Fruit fly (Drosophila melanogaster): ENCODE measurements around the gene CG9747.
A peak's percentile ranks its signal among the peaks of the same experiment; 100 is the strongest.

The CG9747 gene

DNA sequence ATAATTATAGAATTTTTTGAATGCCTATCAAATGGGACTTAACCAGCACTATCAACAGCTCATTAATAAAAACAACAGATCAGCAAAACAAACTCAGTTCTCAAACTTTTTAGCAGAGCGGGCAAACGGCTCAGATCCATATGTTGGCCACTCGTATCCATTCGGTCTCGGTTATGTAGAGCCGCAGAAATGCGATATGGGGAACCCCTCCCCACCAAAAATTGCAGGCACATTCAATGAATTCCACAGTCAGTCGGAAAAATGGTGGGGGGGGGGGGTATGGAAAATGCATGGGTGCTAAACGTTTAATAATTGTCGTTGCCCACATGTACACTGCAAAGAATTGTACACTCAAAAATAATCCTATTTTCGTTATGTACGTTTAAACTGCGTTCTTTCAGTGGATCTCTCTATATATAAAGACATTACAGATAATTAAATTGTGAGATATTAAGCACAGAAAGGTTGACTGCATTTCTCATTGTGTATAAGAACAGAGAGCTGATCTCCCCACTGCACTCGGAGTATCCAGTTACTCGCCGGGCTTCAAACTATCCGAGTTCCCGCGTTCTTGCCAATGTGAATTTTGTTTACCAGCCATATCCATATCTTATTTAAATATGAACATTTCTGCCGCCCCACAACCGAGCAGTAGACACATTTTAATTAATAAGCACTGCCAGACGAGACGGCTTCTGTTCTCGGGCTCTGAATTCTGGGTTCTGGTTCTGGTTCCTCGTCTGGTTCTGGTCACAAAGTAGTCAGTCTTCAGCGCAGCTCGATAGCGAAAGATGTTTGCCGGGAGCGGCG is 39.5 kb downstream of the CG9747 start, which contains the start of gene CG15529 (continued):
- TF ChIP-seq CG6808 (GFP tag; optimal IDR thresholded peaks at IDR 0.05) = peak; percentile 74
- peak; percentile 53 for TF ChIP-seq net (GFP tag; optimal IDR thresholded peaks at IDR 0.05)
- peak; percentile 41 for TF ChIP-seq Eip75B (GFP tag; optimal IDR thresholded peaks at IDR 0.05)
- TF ChIP-seq Hr38 (GFP tag; optimal IDR thresholded peaks at IDR 0.05) = no peak
- peak; percentile 60 for TF ChIP-seq pdm3 (GFP tag; optimal IDR thresholded peaks at IDR 0.05)
- TF ChIP-seq CG32006 (GFP tag; optimal IDR thresholded peaks at IDR 0.05) = peak; percentile 61
- TF ChIP-seq eg (GFP tag; IDR thresholded peaks at IDR 0.05) = peak; percentile 86
- no peak for TF ChIP-seq CG4318 (GFP tag; optimal IDR thresholded peaks at IDR 0.05)
- TF ChIP-seq CG11902 (GFP tag; optimal IDR thresholded peaks at IDR 0.05) = peak; percentile 25
- peak; percentile 56 for TF ChIP-seq OdsH (GFP tag; optimal IDR thresholded peaks at IDR 0.05)
- TF ChIP-seq CG31627 (GFP tag; optimal IDR thresholded peaks at IDR 0.05) = peak; percentile 26
- peak; percentile 51 for TF ChIP-seq CG8632 (GFP tag; optimal IDR thresholded peaks at IDR 0.05)
- peak; percentile 68 for TF ChIP-seq spab (GFP tag; optimal IDR thresholded peaks at IDR 0.05)
- no peak for TF ChIP-seq topi (GFP tag; optimal IDR thresholded peaks at IDR 0.05)
- peak; percentile 58 for TF ChIP-seq CG10631 (GFP tag; optimal IDR thresholded peaks at IDR 0.05)
- peak; percentile 35 for TF ChIP-seq CG6792 (GFP tag; optimal IDR thresholded peaks at IDR 0.05)
- peak; percentile 41 for TF ChIP-seq esn (GFP tag; optimal IDR thresholded peaks at IDR 0.05)
- peak; percentile 57 for TF ChIP-seq CG9139 (GFP tag; optimal IDR thresholded peaks at IDR 0.05)
- peak; percentile 38 for TF ChIP-seq Hr4 (GFP tag; optimal IDR thresholded peaks at IDR 0.05)
- no peak for TF ChIP-seq svp (GFP tag)
- peak; percentile 7 for TF ChIP-seq dac (GFP tag; optimal IDR thresholded peaks at IDR 0.05)
- TF ChIP-seq Gug (GFP tag; IDR thresholded peaks at IDR 0.05) = peak; percentile 73
- peak; percentile 51 for TF ChIP-seq CG1621 (tag; optimal IDR thresholded peaks at IDR 0.05)
- peak; percentile 72 for TF ChIP-seq CG11294 (GFP tag; IDR thresholded peaks at IDR 0.05)

- TF ChIP-seq salr (GFP tag; optimal IDR thresholded peaks at IDR 0.05) (no peak), Blimp-1 (GFP tag; optimal IDR thresholded peaks at IDR 0.05) (no peak), esn (GFP tag; optimal IDR thresholded peaks at IDR 0.05) (no peak), Lpt (GFP tag; optimal IDR thresholded peaks at IDR 0.05) (no peak), CG11762 (GFP tag; optimal IDR thresholded peaks at IDR 0.05; ENCODE audit: insufficient read depth) (no peak), spab (GFP tag; optimal IDR thresholded peaks at IDR 0.05) (no peak), dac (GFP tag; optimal IDR thresholded peaks at IDR 0.05) (no peak), Sox102F (GFP tag; optimal IDR thresholded peaks at IDR 0.05) (no peak), CG3032 (tag; optimal IDR thresholded peaks at IDR 0.05) (no peak), topi (GFP tag; optimal IDR thresholded peaks at IDR 0.05) (no peak)
Observed at dm6 chr3R:30150602-30151001, 40.5 kb downstream of the CG9747 start.

DNA sequence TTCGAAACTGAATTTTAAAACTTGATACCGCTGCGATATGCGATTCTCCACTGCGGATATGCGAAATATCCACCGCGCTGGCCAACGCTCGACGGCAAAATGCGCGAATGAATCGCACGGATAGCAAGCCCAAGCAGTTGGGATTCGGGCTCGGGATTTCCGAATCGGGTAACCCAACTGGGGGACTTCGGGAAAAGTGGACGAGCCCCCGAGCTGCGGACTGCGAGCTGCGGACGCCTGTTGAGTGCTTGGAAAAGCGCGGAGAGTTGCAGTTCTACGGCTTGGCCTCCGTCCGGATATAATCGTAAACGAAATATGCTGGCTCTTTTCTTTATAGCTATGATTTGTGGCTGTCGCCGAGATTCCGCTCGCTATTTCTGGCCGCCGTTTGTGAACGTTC is 41.5 kb downstream of the CG9747 start, which contains the start of gene AdoR:
TSS of gene AdoR (minus strand) at position 101 of the 400 bp plus-strand sequence.
- no peak for TF ChIP-seq eg (GFP tag; IDR thresholded peaks at IDR 0.05)
- TF ChIP-seq Sox102F (GFP tag; optimal IDR thresholded peaks at IDR 0.05) = no peak
- TF ChIP-seq pdm3 (GFP tag; optimal IDR thresholded peaks at IDR 0.05) = no peak
- no peak for TF ChIP-seq CG32006 (GFP tag; optimal IDR thresholded peaks at IDR 0.05)
- no peak for TF ChIP-seq Smox (GFP tag; optimal IDR thresholded peaks at IDR 0.05)
- no peak for TF ChIP-seq Eip78C (GFP tag)
- no peak for TF ChIP-seq CG3032 (tag; optimal IDR thresholded peaks at IDR 0.05)
- TF ChIP-seq esn (GFP tag; optimal IDR thresholded peaks at IDR 0.05) = no peak
- no peak for TF ChIP-seq Sox15 (GFP tag; optimal IDR thresholded peaks at IDR 0.05)
- TF ChIP-seq CG34406 (GFP tag; optimal IDR thresholded peaks at IDR 0.05) = no peak
- no peak for TF ChIP-seq Hr39 (GFP tag; optimal IDR thresholded peaks at IDR 0.05)
- TF ChIP-seq CG8119 (GFP tag; IDR thresholded peaks at IDR 0.05) = no peak
- TF ChIP-seq CG3919 (GFP tag; optimal IDR thresholded peaks at IDR 0.05) = no peak
- TF ChIP-seq cyc (GFP tag; optimal IDR thresholded peaks at IDR 0.05) = no peak
- TF ChIP-seq fd59A (GFP tag; optimal IDR thresholded peaks at IDR 0.05) = no peak
- no peak for TF ChIP-seq CG8319 (GFP tag; optimal IDR thresholded peaks at IDR 0.05)
- TF ChIP-seq CG31627 (GFP tag; optimal IDR thresholded peaks at IDR 0.05) = no peak
